Worm (Caenorhabditis elegans): ENCODE data around the gene mps-4.

DNA sequence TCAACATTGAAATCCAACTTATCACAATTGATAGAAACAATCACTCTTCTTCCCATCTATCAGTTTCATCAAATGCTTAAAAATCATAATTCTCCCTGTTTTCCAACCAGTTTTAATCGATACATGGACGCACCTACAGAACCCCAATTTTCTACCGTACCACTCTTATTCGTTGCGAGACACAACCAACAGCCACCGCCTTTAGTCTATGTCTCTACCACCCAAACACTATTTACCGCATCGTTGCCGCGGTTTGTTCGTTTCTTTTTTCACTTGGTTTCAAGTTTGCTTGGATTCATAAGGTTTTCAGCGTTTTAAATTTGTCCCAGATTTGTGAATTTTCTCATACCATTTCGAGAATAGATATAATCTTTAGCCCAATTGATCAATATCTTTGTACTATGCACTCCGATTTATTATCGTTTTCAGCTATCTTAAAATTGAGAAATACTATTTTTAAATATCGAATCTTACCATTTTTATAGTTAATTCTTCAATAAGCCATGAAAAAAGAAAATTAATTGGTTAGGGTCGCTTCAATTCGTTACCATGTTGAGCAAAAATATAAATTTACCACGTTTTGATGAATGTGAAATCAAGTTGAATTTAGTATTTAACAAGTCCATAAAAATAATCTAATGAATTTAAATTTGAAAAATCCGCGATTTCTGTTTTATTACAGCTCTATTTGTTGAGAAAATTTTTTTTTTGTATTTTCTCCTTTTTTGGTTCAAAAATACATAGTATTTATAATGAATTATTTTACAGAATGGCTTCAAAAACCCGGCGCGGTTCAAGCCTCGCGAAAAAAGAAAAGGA, 38.9 kb upstream of the mps-4 start, which contains the start of gene F10E9.3:
- TF ChIP-seq C34B4.2 (tag; optimal IDR thresholded peaks at IDR 0.05) (no peak), nhr-12 (tag; optimal IDR thresholded peaks at IDR 0.05) (no peak), jun-1 (tag; optimal IDR thresholded peaks at IDR 0.05) (no peak), lir-3 (tag; optimal IDR thresholded peaks at IDR 0.05; ENCODE audit: poor library complexity) (no peak), snpc-4 (tag; optimal IDR thresholded peaks at IDR 0.05) (no peak), nhr-76 (tag; optimal IDR thresholded peaks at IDR 0.05) (no peak), ces-1 (GFP tag; optimal IDR thresholded peaks at IDR 0.05) (no peak)

Data from whole organism, L1 larva.